Worm (Caenorhabditis elegans) whole organism, L3 larva: ENCODE measurements around the gene rpl-10.

ENCODE experiments used
- fkh-10 ChIP-seq: sonication (generic microtip); optimal IDR thresholded peaks from 2 replicates; lab custom pipeline; 2017; ENCODE audit warnings: missing biosample characterization, missing genetic modification reagents, missing genetic modification characterization
- nhr-11 ChIP-seq: fragments of 150-350 bp; optimal IDR thresholded peaks from 2 replicates; lab custom pipeline; 2014; ENCODE audit warnings: missing biosample characterization, missing genetic modification characterization
- nhr-67 ChIP-seq: fragments of 150-350 bp; optimal IDR thresholded peaks from 2 replicates; lab custom pipeline; 2014; ENCODE audit warnings: missing biosample characterization, missing genetic modification characterization

ce11 chrII:8131413-8131966 lies 12.2 kb upstream of the rpl-10 start:
- TF ChIP-seq nhr-67 (tag; lab: Kevin White, UChicago) (no peak), fkh-10 (GFP tag; lab: Kevin White, UChicago) (peak; percentile 47), nhr-11 (peak; percentile 19)
